Worm (Caenorhabditis elegans) whole organism, L1 larva: ENCODE data around the gene Y47D7A.7.

Experiments used
- aha-1 ChIP-seq: fragments of 150-350 bp; optimal IDR thresholded peaks from 2 replicates; lab custom pipeline; 2014; ENCODE audit warnings: missing biosample characterization, missing genetic modification characterization
- ama-1 ChIP-seq: fragments of 150-350 bp; optimal IDR thresholded peaks from 2 replicates; lab custom pipeline; 2014
- blmp-1 ChIP-seq: fragments of 150-350 bp; optimal IDR thresholded peaks from 2 replicates; lab custom pipeline; 2014; ENCODE audit warnings: missing biosample characterization, missing genetic modification characterization
- ceh-82 ChIP-seq, 3 experiments: fragments of 150-350 bp in 1 of 3; sonication (generic microtip) in 2 of 3; optimal IDR thresholded peaks; 2 replicates each; lab custom pipeline; 2014 to 2017; ENCODE audit warnings: missing biosample characterization in 3 of 3, missing genetic modification characterization in 3 of 3
- dpl-1 ChIP-seq, 3 experiments: fragments of 150-350 bp in 2 of 3; sonication (generic microtip) in 1 of 3; optimal IDR thresholded peaks; 2 replicates each; lab custom pipeline; 2014 to 2017; ENCODE audit warnings: missing biosample characterization in 3 of 3, missing genetic modification characterization in 3 of 3, missing genetic modification reagents in 3 of 3
- isw-1 ChIP-seq: fragments of 200-800 bp; sonication (Bioruptor generic); IDR thresholded peaks from 2 replicates; pipeline ENCODE4 v1.3.6; 2022; ENCODE audit warnings: missing genetic modification characterization, missing compliant biosample characterization
- lin-15B ChIP-seq: fragments of 150-350 bp; sonication (generic microtip); optimal IDR thresholded peaks from 3 replicates; lab custom pipeline; 2014; ENCODE audit warnings: missing biosample characterization, missing genetic modification characterization
- nhr-28 ChIP-seq: fragments of 150-350 bp; optimal IDR thresholded peaks from 2 replicates; lab custom pipeline; 2014; ENCODE audit warnings: missing biosample characterization, missing genetic modification characterization
- snpc-4 ChIP-seq: fragments of 150-350 bp; optimal IDR thresholded peaks from 2 replicates; lab custom pipeline; 2014; ENCODE audit warnings: missing biosample characterization, missing genetic modification characterization

DNA sequence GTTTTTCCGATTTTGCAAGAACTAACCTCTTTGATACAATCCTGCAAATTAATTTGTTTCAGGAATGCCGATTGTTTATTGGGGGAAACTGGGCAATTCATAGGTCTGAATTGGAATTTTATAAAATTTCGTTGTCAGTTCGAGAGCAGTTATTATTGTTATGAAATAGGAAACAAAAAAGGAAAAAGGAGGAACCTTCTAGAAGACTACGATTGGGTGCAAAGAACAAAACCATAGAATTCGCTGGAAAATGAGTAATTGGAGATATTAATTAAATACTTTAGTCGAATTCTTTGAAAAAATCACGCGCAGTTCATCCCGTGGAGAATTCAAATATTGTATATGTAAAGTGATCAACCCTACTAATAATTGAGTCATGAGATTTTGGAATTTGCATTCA, 32.3 kb downstream of the Y47D7A.7 start, which contains the start of gene F13A2.9:
- TF ChIP-seq ceh-82 (tag; optimal IDR thresholded peaks at IDR 0.05; lab: Kevin White, UChicago): no peak
- no peak for TF ChIP-seq ama-1 (lab: Kevin White, UChicago)
- no peak for TF ChIP-seq nhr-28 (tag; lab: Kevin White, UChicago)
- no peak for TF ChIP-seq dpl-1 (GFP tag; optimal IDR thresholded peaks at IDR 0.05; lab: Kevin White, UChicago)
- TF ChIP-seq isw-1 (GFP tag; lab: Robert Waterston, UW): no peak
- TF ChIP-seq aha-1 (tag; lab: Kevin White, UChicago): no peak
- no peak for TF ChIP-seq blmp-1 (tag; lab: Kevin White, UChicago)
- no peak for TF ChIP-seq snpc-4
- no peak for TF ChIP-seq lin-15B
